Fruit fly (Drosophila melanogaster) whole organism, wandering third instar larva: ENCODE data around the gene CG31265.

Source experiments
- Abd-B ChIP-seq: fragments of >200 bp; optimal IDR thresholded peaks from 2 replicates; lab custom pipeline; 2017; ENCODE audit warnings: missing biosample characterization, missing genetic modification characterization
- CG32264 ChIP-seq: fragments of 200-800 bp; sonication (Bioruptor generic); optimal IDR thresholded peaks from 2 replicates; lab custom pipeline; 2016; ENCODE audit warnings: missing biosample characterization, missing genetic modification characterization
- CG9705 ChIP-seq: fragments of 200-800 bp; sonication (Bioruptor generic); optimal IDR thresholded peaks from 2 replicates; lab custom pipeline; 2018; ENCODE audit warnings: missing biosample characterization, mild to moderate bottlenecking, missing genetic modification characterization
- CrebA ChIP-seq: fragments of 200-800 bp; sonication (Bioruptor generic); optimal IDR thresholded peaks from 2 replicates; lab custom pipeline; 2016; ENCODE audit warnings: missing biosample characterization, mild to moderate bottlenecking, missing genetic modification characterization, borderline replicate concordance
- Dfd ChIP-seq: fragments of >200 bp; optimal IDR thresholded peaks from 2 replicates; lab custom pipeline; 2017; ENCODE audit warnings: missing biosample characterization, missing genetic modification characterization
- Dif ChIP-seq: fragments of 200-275, 200-300 bp; sonication (Bioruptor generic); optimal IDR thresholded peaks from 2 replicates; lab custom pipeline; 2018; ENCODE audit warnings: missing biosample characterization, missing genetic modification characterization; ENCODE audit not compliant: partially characterized antibody
- GATAd ChIP-seq: sonication (Bioruptor generic); optimal IDR thresholded peaks from 2 replicates; lab custom pipeline; 2016; ENCODE audit warnings: missing biosample characterization, missing genetic modification characterization
- HLH106 ChIP-seq: fragments of 200-800 bp; optimal IDR thresholded peaks from 3 replicates; lab custom pipeline; 2019; ENCODE audit warnings: missing biosample characterization, mild to moderate bottlenecking, missing genetic modification characterization, moderate library complexity
- Hnf4 ChIP-seq: fragments of 200-800 bp; sonication (Bioruptor generic); optimal IDR thresholded peaks from 2 replicates; lab custom pipeline; 2016; ENCODE audit warnings: missing biosample characterization, mild to moderate bottlenecking, missing genetic modification characterization
- Hr78 ChIP-seq: fragments of >200 bp; optimal IDR thresholded peaks from 2 replicates; lab custom pipeline; 2017; ENCODE audit warnings: missing biosample characterization, missing genetic modification characterization
- Hr83 ChIP-seq: fragments of 200-300 bp; sonication (Bioruptor generic); optimal IDR thresholded peaks from 2 replicates; lab custom pipeline; 2016; ENCODE audit warnings: missing biosample characterization, mild to moderate bottlenecking, missing genetic modification characterization, moderate library complexity; ENCODE audit not compliant: poor library complexity, severe bottlenecking
- Jra ChIP-seq: sonication (Bioruptor generic); optimal IDR thresholded peaks from 2 replicates; lab custom pipeline; 2016; ENCODE audit warnings: missing biosample characterization, missing genetic modification characterization
- Mio ChIP-seq: sonication (Bioruptor generic); optimal IDR thresholded peaks from 2 replicates; lab custom pipeline; 2016; ENCODE audit warnings: missing biosample characterization, missing genetic modification characterization
- Myc ChIP-seq: fragments of >200 bp; optimal IDR thresholded peaks from 2 replicates; lab custom pipeline; 2017
- N ChIP-seq: fragments of >200 bp; optimal IDR thresholded peaks from 2 replicates; lab custom pipeline; 2018; ENCODE audit warnings: missing biosample characterization, missing external identifiers, missing genetic modification characterization
- OdsH ChIP-seq: fragments of 200-800 bp; sonication (Bioruptor generic); optimal IDR thresholded peaks from 2 replicates; lab custom pipeline; 2016; ENCODE audit warnings: missing biosample characterization, mild to moderate bottlenecking, missing genetic modification characterization
- Rel ChIP-seq, 2 experiments: fragments of 200-800 bp; sonication (Bioruptor generic) in 1 of 2; optimal IDR thresholded peaks; 2 replicates in 1 of 2; 3 replicates in 1 of 2; lab custom pipeline; 2016 to 2019; ENCODE audit warnings: mild to moderate bottlenecking in 2 of 2, missing biosample characterization in 2 of 2, missing genetic modification characterization in 2 of 2, moderate library complexity in 1 of 2
- Sp1 ChIP-seq: fragments of 200-800 bp; sonication (Bioruptor generic); optimal IDR thresholded peaks from 3 replicates; lab custom pipeline; 2019; ENCODE audit warnings: missing biosample characterization, mild to moderate bottlenecking, missing genetic modification characterization, moderate library complexity
- Vsx2 ChIP-seq: fragments of 200-300, 225-300 bp; sonication (Bioruptor generic); optimal IDR thresholded peaks from 2 replicates; lab custom pipeline; 2018; ENCODE audit warnings: missing biosample characterization, missing genetic modification characterization; ENCODE audit not compliant: partially characterized antibody
- br ChIP-seq: fragments of 200-800 bp; sonication (Bioruptor generic); optimal IDR thresholded peaks from 2 replicates; lab custom pipeline; 2016; ENCODE audit warnings: missing biosample characterization, missing genetic modification characterization
- brk ChIP-seq: fragments of 200-800 bp; sonication (Bioruptor generic); optimal IDR thresholded peaks from 2 replicates; lab custom pipeline; 2016; ENCODE audit warnings: missing biosample characterization, mild to moderate bottlenecking, missing genetic modification characterization
- dl ChIP-seq, 2 experiments: fragments of 175-275, 200-275 bp in 1 of 2; fragments of 200-275 bp in 1 of 2; sonication (Bioruptor generic); optimal IDR thresholded peaks; lab custom pipeline; 2018; ENCODE audit warnings: mild to moderate bottlenecking in 2 of 2, missing biosample characterization in 2 of 2, missing genetic modification characterization in 2 of 2, moderate library complexity in 2 of 2; ENCODE audit not compliant: partially characterized antibody in 2 of 2, insufficient read depth in 1 of 2
- dmrt93B ChIP-seq: fragments of 200-800 bp; sonication (Bioruptor generic); optimal IDR thresholded peaks from 2 replicates; lab custom pipeline; 2018; ENCODE audit warnings: missing biosample characterization, mild to moderate bottlenecking, missing genetic modification characterization
- dsf ChIP-seq: sonication (Bioruptor generic); optimal IDR thresholded peaks from 2 replicates; lab custom pipeline; 2016; ENCODE audit warnings: missing biosample characterization, missing genetic modification characterization, borderline replicate concordance
- ey ChIP-seq: fragments of 200-800 bp; sonication (Bioruptor generic); optimal IDR thresholded peaks from 2 replicates; lab custom pipeline; 2016; ENCODE audit warnings: missing biosample characterization, missing genetic modification characterization
- foxo ChIP-seq, 2 experiments: fragments of 200-800 bp; sonication (Bioruptor generic); optimal IDR thresholded peaks; 2 replicates in 1 of 2; 3 replicates in 1 of 2; lab custom pipeline; 2016 to 2017; ENCODE audit warnings: missing biosample characterization in 2 of 2, missing genetic modification characterization in 2 of 2
- fru ChIP-seq: fragments of 200-800 bp; sonication (Bioruptor generic); optimal IDR thresholded peaks from 3 replicates; lab custom pipeline; 2016; ENCODE audit warnings: missing biosample characterization, mild to moderate bottlenecking, missing genetic modification characterization
- h ChIP-seq: fragments of 200-800 bp; sonication (Bioruptor generic); optimal IDR thresholded peaks from 3 replicates; lab custom pipeline; 2016; ENCODE audit warnings: missing biosample characterization, mild to moderate bottlenecking, missing genetic modification characterization
- jim ChIP-seq: fragments of 175-275, 200-325 bp; sonication (Bioruptor generic); optimal IDR thresholded peaks from 2 replicates; lab custom pipeline; 2016; ENCODE audit warnings: missing biosample characterization, mild to moderate bottlenecking, missing genetic modification characterization
- lola ChIP-seq: fragments of >200 bp; optimal IDR thresholded peaks from 2 replicates; lab custom pipeline; 2017; ENCODE audit warnings: missing biosample characterization, missing genetic modification characterization
- pan ChIP-seq: fragments of >200 bp; optimal IDR thresholded peaks from 2 replicates; lab custom pipeline; 2017
- psq ChIP-seq: fragments of 200-800 bp; sonication (Bioruptor generic); optimal IDR thresholded peaks from 3 replicates; lab custom pipeline; 2017; ENCODE audit warnings: missing biosample characterization, mild to moderate bottlenecking, missing genetic modification characterization, moderate library complexity
- rgr ChIP-seq: fragments of 200-800 bp; sonication (Bioruptor generic); optimal IDR thresholded peaks from 3 replicates; lab custom pipeline; 2016; ENCODE audit warnings: missing biosample characterization, mild to moderate bottlenecking, missing genetic modification characterization
- sage ChIP-seq: fragments of 200-800 bp; sonication (Bioruptor generic); optimal IDR thresholded peaks from 2 replicates; lab custom pipeline; 2016; ENCODE audit warnings: missing biosample characterization, mild to moderate bottlenecking, missing genetic modification characterization
- sv ChIP-seq: fragments of 200-800 bp; sonication (Bioruptor generic); optimal IDR thresholded peaks from 3 replicates; lab custom pipeline; 2016; ENCODE audit warnings: missing biosample characterization, missing genetic modification characterization
- tai ChIP-seq: sonication (Bioruptor generic); optimal IDR thresholded peaks from 2 replicates; lab custom pipeline; 2016; ENCODE audit warnings: missing biosample characterization, missing genetic modification characterization
- usp ChIP-seq: fragments of >200 bp; optimal IDR thresholded peaks from 2 replicates; lab custom pipeline; 2017; ENCODE audit warnings: missing biosample characterization, missing genetic modification characterization
- woc ChIP-seq: sonication (Bioruptor generic); optimal IDR thresholded peaks from 2 replicates; lab custom pipeline; 2016; ENCODE audit warnings: missing biosample characterization, mild to moderate bottlenecking, missing genetic modification characterization

Gene CG31265

DNA sequence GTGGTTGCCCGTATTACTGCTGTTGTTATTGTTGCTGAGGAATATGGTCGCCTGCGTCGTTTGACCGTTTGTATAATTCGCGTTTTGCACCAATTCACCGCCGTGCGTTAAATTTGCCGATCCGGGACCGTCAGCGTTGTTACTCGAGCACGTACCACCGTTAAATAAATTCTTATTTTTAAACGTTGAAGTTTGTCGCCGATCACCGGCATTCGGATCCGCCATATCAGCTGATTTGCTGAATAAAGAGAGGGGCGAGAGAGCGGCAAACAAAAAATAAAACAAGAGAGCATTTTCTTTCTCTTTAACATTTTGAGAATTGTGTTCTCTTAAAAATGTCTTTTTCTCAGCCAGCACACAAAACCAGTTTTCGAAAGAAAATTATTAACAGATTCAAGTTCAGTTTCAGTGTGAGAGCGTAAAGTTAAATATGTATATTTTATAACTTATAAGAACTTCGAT is 9.1 kb upstream of the CG31265 start (continued):
- TF ChIP-seq psq (GFP tag; lab: Kevin White, UChicago), result no peak
- no peak for TF ChIP-seq Myc (lab: Kevin White, UChicago)
- no peak for TF ChIP-seq ey (GFP tag; lab: Kevin White, UChicago)
- peak; percentile 39 for TF ChIP-seq Sp1
- TF ChIP-seq Hr78 (GFP tag; lab: Kevin White, UChicago), result no peak
- TF ChIP-seq tai (GFP tag; lab: Kevin White, UChicago), result no peak
- TF ChIP-seq, all 38 proteins: peak for 12

DNA sequence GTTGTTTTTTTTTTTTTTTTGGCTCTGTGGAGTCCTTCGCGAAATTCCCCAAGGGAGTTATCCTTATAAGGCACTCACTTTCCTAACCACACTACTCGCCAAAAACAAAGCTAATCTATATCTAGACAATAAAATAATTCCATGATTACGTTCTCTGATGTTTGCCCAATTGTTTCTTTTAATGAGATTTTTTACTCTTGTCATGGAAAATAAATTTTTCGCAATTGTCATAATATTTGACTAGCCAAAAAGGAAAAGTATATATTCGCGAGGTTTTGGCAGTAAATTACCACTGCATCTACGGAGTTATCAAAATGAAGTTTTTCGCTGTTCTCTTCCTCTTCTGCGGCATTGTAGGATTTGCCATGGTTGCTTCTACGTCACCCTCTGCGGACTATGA is 7.8 kb upstream of the CG31265 start, which contains the start of gene CG34278:
CG34278 (plus strand) TSS at position 301 of the 400 bp plus-strand sequence.
- TF ChIP-seq Myc (lab: Kevin White, UChicago), result no peak
- TF ChIP-seq CG32264 (GFP tag; lab: Kevin White, UChicago), result no peak
- no peak for TF ChIP-seq brk
- TF ChIP-seq Abd-B (GFP tag; lab: Kevin White, UChicago), result no peak
- TF ChIP-seq Mio (GFP tag; lab: Kevin White, UChicago), result no peak
- TF ChIP-seq N (GFP tag; lab: Kevin White, UChicago), result no peak
- TF ChIP-seq woc (GFP tag; lab: Kevin White, UChicago), result no peak

DNA sequence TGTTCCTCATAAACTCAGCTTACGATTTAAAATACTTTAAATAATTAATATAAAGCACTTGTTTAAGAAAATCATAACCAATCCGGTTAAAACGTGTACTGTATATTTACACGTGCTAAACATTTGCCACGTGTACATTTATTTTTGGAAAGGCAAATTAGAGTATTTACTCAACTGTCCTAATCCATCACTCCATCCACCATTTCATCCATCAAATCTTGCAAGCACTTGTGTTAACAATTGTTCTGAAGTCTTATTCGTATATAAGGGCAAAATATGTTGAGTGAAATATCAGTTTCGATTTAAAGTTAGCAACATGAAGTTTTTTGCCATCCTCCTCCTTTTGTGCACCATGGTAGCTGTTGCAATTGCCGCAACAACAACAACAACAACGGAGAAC is 6.7 kb upstream of the CG31265 start, which contains the start of gene CG42779:
CG42779 (plus strand) TSS at position 301 of the 400 bp plus-strand sequence.
- TF ChIP-seq HLH106 (no peak), lola (GFP tag; lab: Kevin White, UChicago) (no peak), h (GFP tag; lab: Kevin White, UChicago) (no peak), usp (GFP tag; lab: Kevin White, UChicago) (no peak), CG9705 (GFP tag; lab: Kevin White, UChicago) (no peak), dl (GFP tag; optimal IDR thresholded peaks at IDR 0.05; lab: Kevin White, UChicago; ENCODE audit: insufficient read depth in 1 of 2, partially characterized antibody in 2 of 2) (no peak), Abd-B (GFP tag; lab: Kevin White, UChicago) (no peak)

DNA sequence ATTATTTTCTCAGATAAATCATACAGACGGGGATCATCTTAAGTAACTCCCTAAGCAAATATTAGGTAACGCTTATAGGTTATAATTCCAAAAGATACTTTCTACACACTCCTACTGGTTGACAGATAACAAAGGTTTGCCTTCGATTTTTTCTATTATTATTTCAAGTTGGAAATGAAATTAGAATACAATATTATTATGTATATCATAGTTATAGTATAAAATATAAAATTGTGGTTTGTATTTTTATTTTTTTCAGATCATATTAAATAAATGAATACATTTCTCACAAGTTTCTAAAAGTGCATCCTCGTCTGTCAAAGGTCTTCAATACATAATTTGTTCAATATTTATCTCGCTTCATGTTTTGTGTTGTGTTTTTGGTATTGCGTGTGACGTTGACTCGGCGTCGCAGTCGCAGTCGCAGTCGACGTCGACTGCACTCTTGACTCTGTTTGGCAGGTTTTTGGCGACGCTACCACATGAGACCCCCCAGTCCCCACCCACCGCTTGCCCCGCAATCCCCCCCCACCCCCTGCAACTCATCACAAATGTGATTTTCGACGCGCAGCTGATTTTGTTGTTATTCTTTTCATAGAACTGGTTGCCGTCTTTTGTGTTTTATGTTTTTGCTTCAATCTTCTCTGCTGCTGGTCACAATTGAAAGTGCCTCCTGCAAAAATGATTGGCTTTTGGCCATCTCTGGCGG is 5.1 kb upstream of the CG31265 start:
- TF ChIP-seq GATAd (no peak), sv (GFP tag; lab: Kevin White, UChicago) (no peak), Hnf4 (no peak), dmrt93B (GFP tag; lab: Kevin White, UChicago) (peak; percentile 40), CG9705 (GFP tag; lab: Kevin White, UChicago) (no peak), Myc (lab: Kevin White, UChicago) (no peak), h (GFP tag; lab: Kevin White, UChicago) (peak; percentile 26), ey (GFP tag; lab: Kevin White, UChicago) (peak; percentile 27), Sp1 (peak; percentile 80), fru (GFP tag; lab: Kevin White, UChicago) (peak; percentile 61), CG32264 (GFP tag; lab: Kevin White, UChicago) (no peak), OdsH (GFP tag; lab: Kevin White, UChicago) (peak; percentile 61), dl (GFP tag; optimal IDR thresholded peaks at IDR 0.05; lab: Kevin White, UChicago; ENCODE audit: insufficient read depth in 1 of 2, partially characterized antibody in 2 of 2) (no peak), Hr78 (GFP tag; lab: Kevin White, UChicago) (no peak), Vsx2 (GFP tag; lab: Kevin White, UChicago) (no peak), rgr (GFP tag; lab: Kevin White, UChicago) (peak; percentile 53), psq (GFP tag; lab: Kevin White, UChicago) (peak; percentile 60), woc (GFP tag; lab: Kevin White, UChicago) (no peak), usp (GFP tag; lab: Kevin White, UChicago) (no peak), Dfd (GFP tag; lab: Kevin White, UChicago) (no peak), tai (GFP tag; lab: Kevin White, UChicago) (no peak), lola (GFP tag; lab: Kevin White, UChicago) (no peak), HLH106 (peak; percentile 86), Dif (GFP tag; lab: Kevin White, UChicago) (no peak), brk (no peak), Rel (GFP tag; optimal IDR thresholded peaks at IDR 0.05; lab: Kevin White, UChicago) (no peak), Rel (tag; optimal IDR thresholded peaks at IDR 0.05; lab: Kevin White, UChicago) (peak; percentile 24), jim (GFP tag; lab: Kevin White, UChicago) (no peak), pan (lab: Kevin White, UChicago) (no peak), foxo (GFP tag; optimal IDR thresholded peaks at IDR 0.05; lab: Kevin White, UChicago) (peak in 1 of 2 experiments; percentile 78), Mio (GFP tag; lab: Kevin White, UChicago) (no peak), Jra (no peak), sage (GFP tag; lab: Kevin White, UChicago) (no peak), dsf (GFP tag; lab: Kevin White, UChicago) (no peak), Hr83 (GFP tag; lab: Kevin White, UChicago) (no peak), N (GFP tag; lab: Kevin White, UChicago) (no peak), br (GFP tag; lab: Kevin White, UChicago) (no peak), CrebA (no peak), Abd-B (GFP tag; lab: Kevin White, UChicago) (no peak)
- TF ChIP-seq, all 38 proteins: peak for 11
